Worm (Caenorhabditis elegans): Measurements from ENCODE around the gene mcm-3.

The mcm-3 gene

DNA sequence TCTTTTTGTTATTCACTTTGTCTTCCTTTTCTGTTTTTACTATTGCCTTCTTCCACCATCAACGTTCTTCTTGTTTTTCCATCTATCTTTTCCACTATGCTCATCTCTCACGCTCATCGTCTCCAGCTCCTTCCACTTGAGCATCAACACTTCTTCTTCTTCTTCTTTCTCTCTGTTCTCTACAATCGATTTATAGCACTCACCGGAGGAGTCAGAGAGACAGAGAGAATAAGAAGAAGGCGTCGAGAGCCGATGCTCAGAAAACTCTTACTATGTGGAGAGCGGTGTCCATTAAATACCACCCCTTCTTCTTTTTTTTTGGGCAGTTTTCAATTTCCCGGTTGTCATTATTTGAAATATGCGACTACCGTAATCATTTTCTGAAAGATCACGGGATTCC, 15.5 kb upstream of the mcm-3 start:
- TF ChIP-seq hlh-30 (tag; optimal IDR thresholded peaks at IDR 0.05; ENCODE audit: insufficient read depth) (no peak), ceh-28 (tag; optimal IDR thresholded peaks at IDR 0.05) (peak; percentile 35), nhr-28 (tag; optimal IDR thresholded peaks at IDR 0.05) (no peak), ctbp-1 (GFP tag; IDR thresholded peaks at IDR 0.05) (no peak), lin-39 (tag; optimal IDR thresholded peaks at IDR 0.05) (no peak), ces-1 (GFP tag; optimal IDR thresholded peaks at IDR 0.05) (no peak), ZK546.5 (tag; optimal IDR thresholded peaks at IDR 0.05) (no peak), tag-97 (GFP tag; IDR thresholded peaks at IDR 0.05) (no peak), cey-2 (tag; optimal IDR thresholded peaks at IDR 0.05; ENCODE audit: borderline replicate concordance, insufficient read depth) (no peak), nhr-48 (tag; optimal IDR thresholded peaks at IDR 0.05) (no peak), aly-2 (tag; optimal IDR thresholded peaks at IDR 0.05) (no peak), F37D6.2 (tag; optimal IDR thresholded peaks at IDR 0.05) (no peak), R02D3.7 (tag; optimal IDR thresholded peaks at IDR 0.05) (no peak), Y48G9A.11 (GFP tag; IDR thresholded peaks at IDR 0.05) (no peak), nhr-6 (tag; optimal IDR thresholded peaks at IDR 0.05) (no peak), hmg-1.1 (GFP tag; IDR thresholded peaks at IDR 0.05) (peak; percentile 65), nhr-10 (tag; optimal IDR thresholded peaks at IDR 0.05) (no peak), lin-15B (tag; optimal IDR thresholded peaks at IDR 0.05) (no peak), nhr-25 (tag; optimal IDR thresholded peaks at IDR 0.05; ENCODE audit: borderline replicate concordance, insufficient read depth) (no peak), F49E8.2 (tag; optimal IDR thresholded peaks at IDR 0.05; ENCODE audit: borderline replicate concordance) (no peak), fos-1 (tag; optimal IDR thresholded peaks at IDR 0.05) (no peak), gei-8 (GFP tag; optimal IDR thresholded peaks at IDR 0.05) (no peak), lin-1 (GFP tag; IDR thresholded peaks at IDR 0.05) (no peak), nhr-42 (GFP tag; IDR thresholded peaks at IDR 0.05) (no peak), Y5F2A.4 (GFP tag; optimal IDR thresholded peaks at IDR 0.05) (no peak), mes-2 (tag; optimal IDR thresholded peaks at IDR 0.05; ENCODE audit: poor library complexity, severe bottlenecking) (peak; percentile 10), hlh-11 (tag; optimal IDR thresholded peaks at IDR 0.05) (no peak), spr-3 (GFP tag; optimal IDR thresholded peaks at IDR 0.05) (no peak), rbr-2 (tag; optimal IDR thresholded peaks at IDR 0.05) (peak; percentile 43), nhr-102 (tag; optimal IDR thresholded peaks at IDR 0.05) (no peak), nhr-11 (tag; optimal IDR thresholded peaks at IDR 0.05) (no peak), daf-16 (GFP tag; optimal IDR thresholded peaks at IDR 0.05) (no peak), daf-16 (tag; optimal IDR thresholded peaks at IDR 0.05) (no peak), mdt-29 (GFP tag; IDR thresholded peaks at IDR 0.05) (no peak), ZK337.2 (GFP tag; IDR thresholded peaks at IDR 0.05) (no peak), zfp-2 (tag; optimal IDR thresholded peaks at IDR 0.05) (no peak), sdz-12 (GFP tag; optimal IDR thresholded peaks at IDR 0.05) (no peak), Y105C5A.15 (GFP tag; IDR thresholded peaks at IDR 0.05) (no peak), daf-12 (tag; optimal IDR thresholded peaks at IDR 0.05) (no peak), zag-1 (tag; optimal IDR thresholded peaks at IDR 0.05) (no peak), pha-4 (GFP tag; IDR thresholded peaks at IDR 0.05) (no peak), pha-4 (tag; optimal IDR thresholded peaks at IDR 0.05) (no peak), ama-1 (optimal IDR thresholded peaks at IDR 0.05) (no peak), dmd-8 (GFP tag; IDR thresholded peaks at IDR 0.05) (no peak), jun-1 (tag; optimal IDR thresholded peaks at IDR 0.05) (no peak), dmd-9 (GFP tag; IDR thresholded peaks at IDR 0.05) (no peak), set-16 (GFP tag; IDR thresholded peaks at IDR 0.05) (no peak), hif-1 (tag; optimal IDR thresholded peaks at IDR 0.05) (no peak), nhr-77 (tag; optimal IDR thresholded peaks at IDR 0.05) (no peak), nhr-237 (tag; optimal IDR thresholded peaks at IDR 0.05) (no peak), vab-7 (GFP tag; IDR thresholded peaks at IDR 0.05) (no peak), lir-3 (tag; optimal IDR thresholded peaks at IDR 0.05) (no peak)

All from whole organism, L4 larva.